Worm (Caenorhabditis elegans): ENCODE results near the gene Y56A3A.31.

- TF ChIP-seq attf-3 (GFP tag; conservative IDR thresholded peaks at IDR 0.05): no peak
- 0 out of 2 replicates have a peak, but pooled peaks have one; percentile 42 for TF ChIP-seq mcd-1 (GFP tag; IDR thresholded peaks at IDR 0.05)
- no peak for TF ChIP-seq nfya-1 (tag; optimal IDR thresholded peaks at IDR 0.05; ENCODE audit: borderline replicate concordance, insufficient read depth)
Measured at ce11 chrIII:11981539-11981938, 7.3 kb downstream of the Y56A3A.31 start.
